Worm (Caenorhabditis elegans) whole organism, midembryonic: ENCODE results near the gene cyk-7.

Experiments
- T22C8.4 ChIP-seq: fragments of 200-800 bp; sonication (Bioruptor generic); IDR thresholded peaks from 2 replicates; pipeline ENCODE4 v1.3.6; 2022; ENCODE audit warnings: missing genetic modification characterization, missing compliant biosample characterization
- cog-1 ChIP-seq: sonication (generic microtip); optimal IDR thresholded peaks from 2 replicates; lab custom pipeline; 2016; ENCODE audit warnings: missing genetic modification characterization, missing compliant biosample characterization
- flt-1 ChIP-seq: fragments of 200-800 bp; sonication (Bioruptor generic); IDR thresholded peaks from 2 replicates; pipeline ENCODE4 v1.3.6; 2022; ENCODE audit warnings: missing genetic modification characterization, missing compliant biosample characterization
- klf-2 ChIP-seq: fragments of 200-800 bp; sonication (Bioruptor generic); conservative IDR thresholded peaks from 2 replicates; pipeline ENCODE4 v1.3.6; 2022; ENCODE audit warnings: missing genetic modification reagents, missing genetic modification characterization, missing compliant biosample characterization
- med-1 ChIP-seq: sonication (generic microtip); optimal IDR thresholded peaks from 2 replicates; lab custom pipeline; 2017; ENCODE audit warnings: missing genetic modification characterization, mild to moderate bottlenecking, missing compliant biosample characterization, antibody characterized with exemption, missing genetic modification reagents; ENCODE audit not compliant: insufficient read depth
- ref-1 ChIP-seq: fragments of 200-800 bp; sonication (Bioruptor generic); conservative IDR thresholded peaks from 2 replicates; pipeline ENCODE4 v1.3.6; 2022; ENCODE audit warnings: missing genetic modification reagents, missing genetic modification characterization, missing compliant biosample characterization
- tab-1 ChIP-seq: fragments of 200-800 bp; sonication (Bioruptor generic); IDR thresholded peaks from 2 replicates; pipeline ENCODE4 v1.3.6; 2022; ENCODE audit warnings: missing genetic modification characterization, missing compliant biosample characterization
- ztf-23 ChIP-seq: fragments of 200-800 bp; sonication (Bioruptor generic); IDR thresholded peaks from 2 replicates; pipeline ENCODE4 v1.3.6; 2022; ENCODE audit warnings: missing genetic modification reagents, missing genetic modification characterization, missing compliant biosample characterization
- ztf-29 ChIP-seq: fragments of 200-800 bp; sonication (Bioruptor generic); IDR thresholded peaks from 2 replicates; pipeline ENCODE4 v1.3.6; 2022; ENCODE audit warnings: missing genetic modification reagents, missing genetic modification characterization, missing compliant biosample characterization

cyk-7 gene

ce11 chrIII:7805253-7805652, 10.0 kb upstream of the cyk-7 start:
- no peak for TF ChIP-seq tab-1 (GFP tag; lab: Robert Waterston, UW)
- no peak for TF ChIP-seq ztf-23
- no peak for TF ChIP-seq T22C8.4
- TF ChIP-seq klf-2, result no peak
- TF ChIP-seq ztf-29 (GFP tag; lab: Robert Waterston, UW), result no peak
- no peak for TF ChIP-seq flt-1 (GFP tag; lab: Robert Waterston, UW)
- no peak for TF ChIP-seq cog-1 (tag; lab: Kevin White, UChicago)
- TF ChIP-seq ref-1 (GFP tag; lab: Robert Waterston, UW), result no peak
- TF ChIP-seq med-1 (GFP tag; lab: Kevin White, UChicago), result no peak

ce11 chrIII:7792970-7793369, 2.2 kb downstream of the cyk-7 start:
- TF ChIP-seq ztf-23 (no peak), cog-1 (tag; lab: Kevin White, UChicago) (no peak), flt-1 (GFP tag; lab: Robert Waterston, UW) (no peak), T22C8.4 (no peak), tab-1 (GFP tag; lab: Robert Waterston, UW) (no peak), ztf-29 (GFP tag; lab: Robert Waterston, UW) (no peak), klf-2 (no peak), med-1 (GFP tag; lab: Kevin White, UChicago) (no peak)

ce11 chrIII:7792209-7792608, 3.0 kb downstream of the cyk-7 start:
- TF ChIP-seq ztf-23, result no peak
- TF ChIP-seq med-1 (GFP tag; lab: Kevin White, UChicago), result no peak
- TF ChIP-seq klf-2, result no peak
- no peak for TF ChIP-seq ztf-29 (GFP tag; lab: Robert Waterston, UW)
- no peak for TF ChIP-seq flt-1 (GFP tag; lab: Robert Waterston, UW)
- no peak for TF ChIP-seq tab-1 (GFP tag; lab: Robert Waterston, UW)
- TF ChIP-seq cog-1 (tag; lab: Kevin White, UChicago), result no peak
- TF ChIP-seq T22C8.4, result no peak
- no peak for TF ChIP-seq ref-1 (GFP tag; lab: Robert Waterston, UW)

- no peak for TF ChIP-seq flt-1 (GFP tag; lab: Robert Waterston, UW)
- TF ChIP-seq cog-1 (tag; lab: Kevin White, UChicago), result no peak
- no peak for TF ChIP-seq med-1 (GFP tag; lab: Kevin White, UChicago)
- TF ChIP-seq ref-1 (GFP tag; lab: Robert Waterston, UW), result no peak
- TF ChIP-seq ztf-29 (GFP tag; lab: Robert Waterston, UW), result no peak
- no peak for TF ChIP-seq T22C8.4
- no peak for TF ChIP-seq tab-1 (GFP tag; lab: Robert Waterston, UW)
- no peak for TF ChIP-seq klf-2
- no peak for TF ChIP-seq ztf-23
Observed at ce11 chrIII:7790522-7790921, 4.7 kb downstream of the cyk-7 start.

- TF ChIP-seq flt-1 (GFP tag; lab: Robert Waterston, UW) (no peak), ref-1 (GFP tag; lab: Robert Waterston, UW) (no peak), ztf-29 (GFP tag; lab: Robert Waterston, UW) (no peak), med-1 (GFP tag; lab: Kevin White, UChicago) (no peak), ztf-23 (no peak), tab-1 (GFP tag; lab: Robert Waterston, UW) (no peak), cog-1 (tag; lab: Kevin White, UChicago) (no peak), T22C8.4 (no peak), klf-2 (no peak)
Observed at ce11 chrIII:7788410-7788809, 6.8 kb downstream of the cyk-7 start.

- no peak for TF ChIP-seq T22C8.4
- no peak for TF ChIP-seq ref-1 (GFP tag; lab: Robert Waterston, UW)
- TF ChIP-seq tab-1 (GFP tag; lab: Robert Waterston, UW), result no peak
- TF ChIP-seq med-1 (GFP tag; lab: Kevin White, UChicago), result no peak
- no peak for TF ChIP-seq ztf-23
- no peak for TF ChIP-seq cog-1 (tag; lab: Kevin White, UChicago)
- TF ChIP-seq flt-1 (GFP tag; lab: Robert Waterston, UW), result no peak
- no peak for TF ChIP-seq klf-2
- TF ChIP-seq ztf-29 (GFP tag; lab: Robert Waterston, UW), result no peak
Observed at ce11 chrIII:7784201-7784600, 11.0 kb downstream of the cyk-7 start.

ce11 chrIII:7783354-7783753, 11.9 kb downstream of the cyk-7 start, which contains the start of gene mab-5:
Gene mab-5, minus strand, starts transcription at chrIII:7783454.
- no peak for TF ChIP-seq ztf-29 (GFP tag; lab: Robert Waterston, UW)
- no peak for TF ChIP-seq flt-1 (GFP tag; lab: Robert Waterston, UW)
- TF ChIP-seq T22C8.4, result no peak
- no peak for TF ChIP-seq med-1 (GFP tag; lab: Kevin White, UChicago)
- TF ChIP-seq ztf-23, result no peak
- no peak for TF ChIP-seq tab-1 (GFP tag; lab: Robert Waterston, UW)
- TF ChIP-seq klf-2, result no peak

- no peak for TF ChIP-seq med-1 (GFP tag; lab: Kevin White, UChicago)
- no peak for TF ChIP-seq T22C8.4
- no peak for TF ChIP-seq ztf-29 (GFP tag; lab: Robert Waterston, UW)
- TF ChIP-seq tab-1 (GFP tag; lab: Robert Waterston, UW), result no peak
- TF ChIP-seq flt-1 (GFP tag; lab: Robert Waterston, UW), result no peak
- TF ChIP-seq cog-1 (tag; lab: Kevin White, UChicago), result no peak
- no peak for TF ChIP-seq ref-1 (GFP tag; lab: Robert Waterston, UW)
- TF ChIP-seq klf-2, result no peak
- TF ChIP-seq ztf-23, result no peak
Observed at ce11 chrIII:7780566-7781238, 14.5 kb downstream of the cyk-7 start.

- TF ChIP-seq med-1 (GFP tag; lab: Kevin White, UChicago), result no peak
- TF ChIP-seq klf-2, result no peak
- no peak for TF ChIP-seq flt-1 (GFP tag; lab: Robert Waterston, UW)
- TF ChIP-seq ztf-29 (GFP tag; lab: Robert Waterston, UW), result no peak
- TF ChIP-seq T22C8.4, result no peak
- no peak for TF ChIP-seq cog-1 (tag; lab: Kevin White, UChicago)
- TF ChIP-seq tab-1 (GFP tag; lab: Robert Waterston, UW), result no peak
- TF ChIP-seq ztf-23, result no peak
- TF ChIP-seq ref-1 (GFP tag; lab: Robert Waterston, UW), result no peak
Observed at ce11 chrIII:7779313-7779712, 15.9 kb downstream of the cyk-7 start.
